Fruit fly (Drosophila melanogaster) whole organism, embryonic: ENCODE data around the gene mbc.

ENCODE experiments used
- CG12071 ChIP-seq: fragments of 200-800 bp; sonication (Bioruptor generic); optimal IDR thresholded peaks from 3 replicates; lab custom pipeline; 2018; ENCODE audit warnings: missing biosample characterization, mild to moderate bottlenecking, missing genetic modification characterization
- CG12155 ChIP-seq: fragments of 200-800 bp; sonication (Bioruptor generic); optimal IDR thresholded peaks from 3 replicates; lab custom pipeline; 2016; ENCODE audit warnings: missing biosample characterization, missing genetic modification characterization
- CG12299 ChIP-seq: fragments of 200-800 bp; sonication (Bioruptor generic); optimal IDR thresholded peaks from 2 replicates; lab custom pipeline; 2018; ENCODE audit warnings: missing biosample characterization, mild to moderate bottlenecking, missing genetic modification characterization
- CG13287 ChIP-seq: fragments of 200-800 bp; sonication (Bioruptor generic); IDR thresholded peaks from 2 replicates; pipeline ENCODE4 v1.3.6; 2022; ENCODE audit warnings: missing biosample characterization, missing genetic modification characterization; ENCODE audit not compliant: partially characterized antibody
- CG14014 ChIP-seq: fragments of 200-800 bp; sonication (Bioruptor generic); IDR thresholded peaks from 2 replicates; pipeline ENCODE4 v1.3.6; 2022; ENCODE audit warnings: missing biosample characterization, missing genetic modification characterization
- CG14050 ChIP-seq: fragments of 200-800 bp; sonication (Bioruptor generic); IDR thresholded peaks from 3 replicates; pipeline ENCODE4 v1.3.6; 2022; ENCODE audit warnings: missing biosample characterization, missing genetic modification characterization
- CG1602 ChIP-seq: fragments of 200-800 bp; sonication (Bioruptor generic); optimal IDR thresholded peaks from 3 replicates; lab custom pipeline; 2016; ENCODE audit warnings: missing biosample characterization, missing genetic modification characterization
- CG16863 ChIP-seq: fragments of 200-800 bp; sonication (Bioruptor generic); optimal IDR thresholded peaks from 3 replicates; lab custom pipeline; 2016; ENCODE audit warnings: missing biosample characterization, missing genetic modification characterization
- CG17328 ChIP-seq: fragments of 200-800 bp; sonication (Bioruptor generic); IDR thresholded peaks from 2 replicates; pipeline ENCODE4 v1.3.6; 2022; ENCODE audit warnings: missing biosample characterization, missing genetic modification characterization
- CG17568 ChIP-seq: fragments of 200-800 bp; sonication (Bioruptor generic); optimal IDR thresholded peaks from 2 replicates; lab custom pipeline; 2018; ENCODE audit warnings: missing biosample characterization, mild to moderate bottlenecking, missing genetic modification characterization, moderate library complexity
- CG17829 ChIP-seq: fragments of 200-800 bp; optimal IDR thresholded peaks from 2 replicates; lab custom pipeline; 2019; ENCODE audit warnings: missing biosample characterization, mild to moderate bottlenecking, missing genetic modification characterization, moderate library complexity
- CG18011 ChIP-seq: fragments of 200-800 bp; sonication (Bioruptor generic); optimal IDR thresholded peaks from 2 replicates; lab custom pipeline; 2017; ENCODE audit warnings: missing biosample characterization, missing genetic modification characterization, mild to moderate bottlenecking, moderate library complexity, missing genotype
- CG1832 ChIP-seq: fragments of 200-800 bp; sonication (Bioruptor generic); optimal IDR thresholded peaks from 2 replicates; lab custom pipeline; 2017; ENCODE audit warnings: missing biosample characterization, mild to moderate bottlenecking, missing genetic modification characterization, inconsistent platforms
- CG18619 ChIP-seq: fragments of 200-800 bp; sonication (Bioruptor generic); optimal IDR thresholded peaks from 3 replicates; lab custom pipeline; 2017; ENCODE audit warnings: missing biosample characterization, mild to moderate bottlenecking, missing genetic modification characterization
- CG2120 ChIP-seq: fragments of 200-800 bp; sonication (Bioruptor generic); optimal IDR thresholded peaks from 3 replicates; lab custom pipeline; 2016; ENCODE audit warnings: missing biosample characterization, missing genetic modification characterization
- CG2199 ChIP-seq: fragments of 200-800 bp; sonication (Bioruptor generic); IDR thresholded peaks from 3 replicates; pipeline ENCODE4 v1.3.6; 2022; ENCODE audit warnings: missing biosample characterization, missing genetic modification characterization
- CG30431 ChIP-seq: fragments of 200-800 bp; sonication (Bioruptor generic); optimal IDR thresholded peaks from 2 replicates; lab custom pipeline; 2017; ENCODE audit warnings: missing biosample characterization, missing genetic modification characterization
- CG31224 ChIP-seq: fragments of 200-800 bp; sonication (Bioruptor generic); IDR thresholded peaks from 2 replicates; pipeline ENCODE4 v1.3.6; 2022; ENCODE audit warnings: missing biosample characterization, missing genetic modification characterization
- CG34224 ChIP-seq: fragments of 200-800 bp; sonication (Bioruptor generic); IDR thresholded peaks from 3 replicates; pipeline ENCODE4 v1.3.6; 2022; ENCODE audit warnings: missing biosample characterization, missing genetic modification characterization; ENCODE audit not compliant: partially characterized antibody
- CG4617 ChIP-seq: fragments of 200-800 bp; sonication (Bioruptor generic); optimal IDR thresholded peaks from 3 replicates; lab custom pipeline; 2016; ENCODE audit warnings: missing biosample characterization, missing genetic modification characterization, borderline replicate concordance
- CG4707 ChIP-seq: fragments of 200-800 bp; sonication (Bioruptor generic); optimal IDR thresholded peaks from 2 replicates; lab custom pipeline; 2018; ENCODE audit warnings: missing biosample characterization, mild to moderate bottlenecking, missing genetic modification characterization, moderate library complexity
- CG6654 ChIP-seq: fragments of 200-800 bp; sonication (Bioruptor generic); optimal IDR thresholded peaks from 2 replicates; lab custom pipeline; 2017; ENCODE audit warnings: missing biosample characterization, mild to moderate bottlenecking, missing genetic modification characterization
- CG6765 ChIP-seq: fragments of 200-800 bp; sonication (Bioruptor generic); optimal IDR thresholded peaks from 3 replicates; lab custom pipeline; 2017; ENCODE audit warnings: missing biosample characterization, mild to moderate bottlenecking, missing genetic modification characterization
- CG8290 ChIP-seq, 3 experiments: fragments of 200-800 bp; sonication (Bioruptor generic); optimal IDR thresholded peaks; 2 replicates each; lab custom pipeline; 2016 to 2019; ENCODE audit warnings: missing biosample characterization in 3 of 3, missing genetic modification characterization in 3 of 3, mild to moderate bottlenecking in 2 of 3, moderate library complexity in 1 of 3
- Dad ChIP-seq: fragments of 200-800 bp; sonication (Bioruptor generic); optimal IDR thresholded peaks from 3 replicates; lab custom pipeline; 2016; ENCODE audit warnings: missing biosample characterization, missing genetic modification characterization
- Dek ChIP-seq: fragments of 200-800 bp; sonication (Bioruptor generic); optimal IDR thresholded peaks from 3 replicates; lab custom pipeline; 2019; ENCODE audit warnings: missing biosample characterization, mild to moderate bottlenecking, missing genetic modification characterization, moderate library complexity
- Dfd ChIP-seq, 2 experiments: fragments of >200 bp; optimal IDR thresholded peaks; 2 replicates each; lab custom pipeline; 2017; ENCODE audit warnings: missing biosample characterization in 2 of 2, missing genetic modification characterization in 2 of 2
- H15 ChIP-seq: fragments of 200-800 bp; sonication (Bioruptor generic); IDR thresholded peaks from 3 replicates; pipeline ENCODE4 v1.3.6; 2022; ENCODE audit warnings: missing biosample characterization, missing genetic modification characterization
- NC2α ChIP-seq: fragments of 200-800 bp; sonication (Bioruptor generic); optimal IDR thresholded peaks from 2 replicates; lab custom pipeline; 2016; ENCODE audit warnings: missing biosample characterization, missing genetic modification characterization
- Pdp1 ChIP-seq, 2 experiments: fragments of 200-800 bp; sonication (Bioruptor generic); optimal IDR thresholded peaks; 3 replicates each; lab custom pipeline; 2016; ENCODE audit warnings: missing biosample characterization in 2 of 2, missing genetic modification characterization in 2 of 2, mild to moderate bottlenecking in 1 of 2, moderate library complexity in 1 of 2
- Six4 ChIP-seq: fragments of 200-800 bp; sonication (Bioruptor generic); optimal IDR thresholded peaks from 2 replicates; lab custom pipeline; 2016; ENCODE audit warnings: missing biosample characterization, missing genetic modification characterization
- Sry-δ ChIP-seq: fragments of 200-800 bp; sonication (Bioruptor generic); optimal IDR thresholded peaks from 2 replicates; lab custom pipeline; 2016; ENCODE audit warnings: missing biosample characterization, missing genetic modification characterization
- Trl ChIP-seq, 3 experiments: fragments of >200 bp in 2 of 3; fragments of 200-800 bp in 1 of 3; sonication (Bioruptor generic) in 1 of 3; optimal IDR thresholded peaks; 2 replicates in 1 of 3; 3 replicates in 2 of 3; lab custom pipeline; 2016 to 2017; ENCODE audit warnings: missing biosample characterization in 1 of 3, missing genetic modification characterization in 1 of 3
- az2 ChIP-seq: fragments of 200-800 bp; sonication (Bioruptor generic); optimal IDR thresholded peaks from 3 replicates; lab custom pipeline; 2016; ENCODE audit warnings: missing biosample characterization, missing genetic modification characterization
- cas ChIP-seq: fragments of 200-800 bp; sonication (Bioruptor generic); IDR thresholded peaks from 2 replicates; pipeline ENCODE4 v1.3.6; 2022; ENCODE audit warnings: missing biosample characterization, missing genetic modification characterization
- cato ChIP-seq: fragments of 200-800 bp; sonication (Bioruptor generic); optimal IDR thresholded peaks from 2 replicates; lab custom pipeline; 2016; ENCODE audit warnings: missing biosample characterization, missing genetic modification characterization, borderline replicate concordance
- eve ChIP-seq, 2 experiments: fragments of >200 bp; optimal IDR thresholded peaks; 2 replicates each; lab custom pipeline; 2017; ENCODE audit warnings: missing biosample characterization in 2 of 2, missing genetic modification characterization in 2 of 2
- ewg ChIP-seq: fragments of 200-800 bp; sonication (Bioruptor generic); optimal IDR thresholded peaks from 3 replicates; lab custom pipeline; 2017; ENCODE audit warnings: mild to moderate bottlenecking, missing biosample characterization, missing genetic modification reagents, missing genetic modification characterization
- gce ChIP-seq: fragments of 200-800 bp; sonication (Bioruptor generic); IDR thresholded peaks from 3 replicates; pipeline ENCODE4 v1.3.6; 2022; ENCODE audit warnings: missing biosample characterization, missing genetic modification characterization
- gem ChIP-seq: fragments of 200-800 bp; sonication (Bioruptor generic); optimal IDR thresholded peaks from 2 replicates; lab custom pipeline; 2019; ENCODE audit warnings: missing biosample characterization, mild to moderate bottlenecking, missing genetic modification characterization, moderate library complexity
- ham ChIP-seq: fragments of 200-800 bp; sonication (Bioruptor generic); IDR thresholded peaks from 2 replicates; pipeline ENCODE4 v1.3.6; 2022; ENCODE audit warnings: missing biosample characterization, missing genetic modification characterization
- hkb ChIP-seq, 2 experiments: fragments of 200-800 bp in 1 of 2; fragments of >200 bp in 1 of 2; sonication (Bioruptor generic) in 1 of 2; IDR thresholded peaks in 1 of 2; optimal IDR thresholded peaks in 1 of 2; 2 replicates each; pipeline versions ENCODE4 v1.3.6 to Lab custom; 2017 to 2022; ENCODE audit warnings: missing biosample characterization in 1 of 2, missing genetic modification characterization in 1 of 2
- insv ChIP-seq, 2 experiments: fragments of 200-800 bp; sonication (Bioruptor generic); optimal IDR thresholded peaks; 3 replicates each; lab custom pipeline; 2016 to 2018; ENCODE audit warnings: missing biosample characterization in 2 of 2, missing genetic modification characterization in 2 of 2
- jumu ChIP-seq: fragments of 200-800 bp; sonication (Bioruptor generic); optimal IDR thresholded peaks from 3 replicates; lab custom pipeline; 2016; ENCODE audit warnings: missing biosample characterization, missing genetic modification characterization
- maf-S ChIP-seq: fragments of 200-800 bp; sonication (Bioruptor generic); optimal IDR thresholded peaks from 2 replicates; lab custom pipeline; 2016; ENCODE audit warnings: missing biosample characterization, missing genetic modification characterization
- onecut ChIP-seq: fragments of 200-800 bp; sonication (Bioruptor generic); IDR thresholded peaks from 2 replicates; pipeline ENCODE4 v1.3.6; 2022; ENCODE audit warnings: missing biosample characterization, missing genetic modification characterization
- pb ChIP-seq: fragments of 200-800 bp; sonication (Bioruptor generic); optimal IDR thresholded peaks from 3 replicates; lab custom pipeline; 2016; ENCODE audit warnings: missing biosample characterization, missing genetic modification characterization
- tin ChIP-seq: fragments of 200-800 bp; sonication (Bioruptor generic); optimal IDR thresholded peaks from 3 replicates; lab custom pipeline; 2016; ENCODE audit warnings: missing biosample characterization, missing genetic modification characterization
- wdn ChIP-seq: fragments of 200-800 bp; sonication (Bioruptor generic); IDR thresholded peaks from 2 replicates; pipeline ENCODE4 v1.3.6; 2022; ENCODE audit warnings: missing biosample characterization, missing genetic modification characterization

The mbc gene

dm6 chr3R:23767417-23767853 is 14.1 kb upstream of the mbc start, which contains the start of the genes CG10214 and CG10375 (continued):
- TF ChIP-seq pb (GFP tag; lab: Kevin White, UChicago), result peak; percentile 55
- peak; percentile 17 for TF ChIP-seq CG4707
- TF ChIP-seq jumu (GFP tag; lab: Kevin White, UChicago), result peak; percentile 84
- TF ChIP-seq Dad (GFP tag; lab: Kevin White, UChicago), result peak; percentile 77
- TF ChIP-seq H15, result no peak
- peak; percentile 55 for TF ChIP-seq CG12299 (tag; lab: Kevin White, UChicago)
- peak; percentile 8 for TF ChIP-seq CG18011 (GFP tag; lab: Kevin White, UChicago)
- TF ChIP-seq Pdp1 (GFP tag; optimal IDR thresholded peaks at IDR 0.05; lab: Kevin White, UChicago), result peak; percentile 81 to 96
- TF ChIP-seq gem (tag; lab: Kevin White, UChicago), result peak; percentile 78
- peak; percentile 11 for TF ChIP-seq CG12071 (GFP tag; lab: Kevin White, UChicago)
- peak; percentile 70 for TF ChIP-seq az2 (GFP tag; lab: Kevin White, UChicago)
- TF ChIP-seq CG17829 (tag; lab: Kevin White, UChicago), result peak; percentile 81
- TF ChIP-seq ham (GFP tag; lab: Robert Waterston, UW), result no peak
- TF ChIP-seq CG31224, result no peak
- TF ChIP-seq hkb (optimal IDR thresholded peaks at IDR 0.05; lab: Kevin White, UChicago), result peak; percentile 49
- peak; percentile 68 for TF ChIP-seq hkb (GFP tag; IDR thresholded peaks at IDR 0.05; lab: Robert Waterston, UW)
- TF ChIP-seq CG14050 (GFP tag; lab: Robert Waterston, UW), result no peak
- no peak for TF ChIP-seq Dfd (GFP tag; optimal IDR thresholded peaks at IDR 0.05; lab: Kevin White, UChicago)
- TF ChIP-seq Dek (tag; lab: Kevin White, UChicago), result peak; percentile 23
- TF ChIP-seq CG16863, result peak; percentile 76
- TF ChIP-seq eve (GFP tag; optimal IDR thresholded peaks at IDR 0.05; lab: Kevin White, UChicago), result no peak
- TF ChIP-seq CG2120 (GFP tag; lab: Kevin White, UChicago), result peak; percentile 90
- no peak for TF ChIP-seq onecut
- TF ChIP-seq CG13287 (GFP tag; lab: Robert Waterston, UW), result peak; percentile 71
- TF ChIP-seq ewg (GFP tag; lab: Kevin White, UChicago), result peak; percentile 68
- TF ChIP-seq CG30431 (GFP tag; lab: Kevin White, UChicago), result peak; percentile 46
- no peak; the same call in 2 of the 3 replicates for TF ChIP-seq gce (GFP tag; lab: Robert Waterston, UW)
- peak; percentile 72 for TF ChIP-seq CG1602 (GFP tag; lab: Kevin White, UChicago)
- no peak for TF ChIP-seq CG17568 (GFP tag; lab: Kevin White, UChicago)
- peak; percentile 73 for TF ChIP-seq tin (GFP tag; lab: Kevin White, UChicago)
- TF ChIP-seq CG6765, result peak; percentile 7
- peak; percentile 65 for TF ChIP-seq Six4 (GFP tag; lab: Kevin White, UChicago)
- no peak; the same call in 2 of the 3 replicates for TF ChIP-seq CG34224 (GFP tag; lab: Robert Waterston, UW)
- TF ChIP-seq insv (GFP tag; optimal IDR thresholded peaks at IDR 0.05; lab: Kevin White, UChicago), result peak in 1 of 2 experiments; percentile 45
- 0 out of 2 replicates have a peak, but pooled peaks have one; percentile 38 for TF ChIP-seq cas (GFP tag; lab: Robert Waterston, UW)
- TF ChIP-seq CG4617, result peak; percentile 95
- TF ChIP-seq CG6654 (GFP tag; lab: Kevin White, UChicago), result no peak
- TF ChIP-seq CG12155 (GFP tag; lab: Kevin White, UChicago), result peak; percentile 82
- peak; percentile 78 for TF ChIP-seq Sry-δ
- 0 out of 2 replicates have a peak, but pooled peaks have one; percentile 40 for TF ChIP-seq CG14014
- TF ChIP-seq CG8290 (GFP tag; optimal IDR thresholded peaks at IDR 0.05; lab: Kevin White, UChicago), result peak; percentile 85
- TF ChIP-seq CG8290 (tag; optimal IDR thresholded peaks at IDR 0.05; lab: Kevin White, UChicago), result peak; percentile 57 to 92
- TF ChIP-seq Trl (optimal IDR thresholded peaks at IDR 0.05; lab: Kevin White, UChicago), result no peak
- TF ChIP-seq Trl (GFP tag; optimal IDR thresholded peaks at IDR 0.05; lab: Kevin White, UChicago), result peak; percentile 88
- TF ChIP-seq CG17328, result peak; percentile 67
- TF ChIP-seq wdn (GFP tag; lab: Robert Waterston, UW), result peak; percentile 52; the same call in 1 of the 2 replicates
- peak; percentile 53 for TF ChIP-seq CG18619 (GFP tag; lab: Kevin White, UChicago)
- TF ChIP-seq CG1832 (GFP tag; lab: Kevin White, UChicago), result no peak
- TF ChIP-seq CG2199 (GFP tag; lab: Robert Waterston, UW), result 0 out of 3 replicates have a peak, but pooled peaks have one; percentile 42
- peak; percentile 74 for TF ChIP-seq maf-S (GFP tag; lab: Kevin White, UChicago)
- peak; percentile 69 for TF ChIP-seq cato
- peak; percentile 67 for TF ChIP-seq NC2α
